Worm (Caenorhabditis elegans): ENCODE measurements around the gene Y81G3A.4.
"Not testable (repeated sequence)": the region's sequence is repeated elsewhere in the genome, so short reads cannot be mapped to it uniquely, and the experiment has no call there.

DNA sequence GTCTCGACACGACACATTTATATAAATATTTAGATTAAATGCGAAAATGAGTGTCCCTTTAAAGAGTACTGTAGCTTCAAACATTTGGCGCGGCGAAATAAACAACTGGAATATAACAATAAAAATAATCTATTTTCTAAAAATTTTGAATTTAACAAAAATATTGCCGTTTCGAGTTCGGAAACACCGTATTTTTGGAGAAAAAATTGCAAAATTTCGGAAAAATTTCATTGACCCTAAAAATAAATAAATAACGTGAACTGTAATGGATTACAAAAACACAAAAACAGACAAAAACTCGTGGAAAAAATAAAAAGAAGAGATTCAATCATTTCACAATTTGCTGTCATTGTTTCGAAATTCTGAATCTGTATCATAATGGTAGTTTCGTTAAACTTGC is 43.6 kb upstream of the Y81G3A.4 start, which contains the start of gene F42G4.2:
- not testable (repeated sequence) for TF ChIP-seq dao-5, W03F9.2 (tag; optimal IDR thresholded peaks at IDR 0.05)

Data from whole organism, L4/young adult.